2 worm cellular contexts compared by ENCODE assay signal in the genomic region with DNA sequence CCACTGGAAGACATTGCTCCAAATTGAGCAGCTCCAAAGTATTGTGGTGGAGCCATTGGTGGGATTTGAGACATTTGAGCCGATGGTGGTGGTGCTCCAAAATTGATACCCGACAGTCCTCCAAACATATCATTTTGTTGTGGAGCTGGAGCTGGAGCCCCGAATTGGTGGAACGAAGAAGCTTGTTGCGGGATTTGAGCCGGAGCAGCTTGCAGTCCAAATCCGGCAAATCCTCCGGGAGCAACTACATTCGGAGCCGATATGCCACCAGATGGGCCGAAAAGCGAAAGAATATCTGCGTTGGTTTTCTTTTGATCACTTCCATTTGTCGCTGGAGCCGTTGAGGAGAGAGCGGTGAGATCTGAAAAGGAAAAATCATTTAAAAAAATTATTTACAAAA.
A peak's percentile ranks its signal among the peaks of the same experiment; 100 is the strongest.
TF ChIP-seq lines count a peak whose summit lies in the region.

No protein-coding gene starts in this region.

TF ChIP-seq in whole organism, L4 larva, 104 proteins besides CTCF, POLR2A, EP300 and RAD21:
- TF ChIP-seq ztf-7 (tag; optimal IDR thresholded peaks at IDR 0.05; lab: Kevin White, UChicago) (no peak), aha-1 (tag; lab: Kevin White, UChicago) (peak; percentile 88)

TF ChIP-seq in whole organism, young adult, 124 proteins besides CTCF, POLR2A, EP300 and RAD21:
- TF ChIP-seq B0035.1 (tag; optimal IDR thresholded peaks at IDR 0.05; lab: Kevin White, UChicago) (no peak), lin-26 (GFP tag; IDR thresholded peaks at IDR 0.05; lab: Robert Waterston, UW) (peak; percentile 54; the same call in 1 of the 2 replicates), chd-7 (tag; optimal IDR thresholded peaks at IDR 0.05; lab: Kevin White, UChicago) (peak; percentile 4), zfh-2 (GFP tag; conservative IDR thresholded peaks at IDR 0.05; lab: Robert Waterston, UW) (peak; percentile 30; the same call in 1 of the 2 replicates), B0261.1 (tag; optimal IDR thresholded peaks at IDR 0.05; lab: Kevin White, UChicago) (no peak)
